Fruit fly (Drosophila melanogaster) Kc167 (cell line): ENCODE data around the gene Fur2.

Source experiments
- h ChIP-seq: fragments of >200 bp; optimal IDR thresholded peaks from 3 replicates; lab custom pipeline; 2018; ENCODE audit warnings: missing external identifiers
- insv ChIP-seq: fragments of >200 bp; optimal IDR thresholded peaks from 3 replicates; lab custom pipeline; 2018; ENCODE audit warnings: missing external identifiers
- ttk ChIP-seq: sonication (Bioruptor generic); optimal IDR thresholded peaks from 2 replicates; lab custom pipeline; 2017; ENCODE audit warnings: missing external identifiers

- TF ChIP-seq ttk (lab: Kevin White, UChicago) (no peak), h (no peak), insv (lab: Kevin White, UChicago) (no peak)
Observed at dm6 chrX:16424296-16424695, 51.4 kb downstream of the Fur2 start.
